Worm (Caenorhabditis elegans) whole organism, L4 larva: ENCODE measurements around the gene ZK892.6.

Source experiments
- R02D3.7 ChIP-seq: fragments of 150-350 bp; sonication (generic microtip); optimal IDR thresholded peaks from 3 replicates; lab custom pipeline; 2014; ENCODE audit warnings: missing biosample characterization, missing genetic modification characterization
- Y105C5A.15 ChIP-seq: fragments of 200-800 bp; sonication (Bioruptor generic); IDR thresholded peaks from 2 replicates; pipeline ENCODE4 v1.3.6; 2022; ENCODE audit warnings: missing genetic modification characterization, missing compliant biosample characterization
- arid-1 ChIP-seq: fragments of 200-800 bp; sonication (Bioruptor generic); conservative IDR thresholded peaks from 2 replicates; pipeline ENCODE4 v1.3.6; 2022; ENCODE audit warnings: missing genetic modification reagents, missing genetic modification characterization, missing compliant biosample characterization
- ceh-20 ChIP-seq: fragments of 200-800 bp; sonication (Bioruptor generic); IDR thresholded peaks from 2 replicates; pipeline ENCODE4 v1.3.6; 2022; ENCODE audit warnings: missing genetic modification reagents, missing genetic modification characterization, missing compliant biosample characterization
- ceh-32 ChIP-seq: sonication (generic microtip); optimal IDR thresholded peaks from 2 replicates; lab custom pipeline; 2016; ENCODE audit warnings: mild to moderate bottlenecking, missing genetic modification characterization, missing compliant biosample characterization; ENCODE audit not compliant: poor library complexity
- ceh-44 ChIP-seq: fragments of 200-800 bp; sonication (Bioruptor generic); IDR thresholded peaks from 2 replicates; pipeline ENCODE4 v1.3.6; 2022; ENCODE audit warnings: missing genetic modification reagents, missing genetic modification characterization, missing compliant biosample characterization
- cey-2 ChIP-seq: sonication (generic microtip); optimal IDR thresholded peaks from 3 replicates; lab custom pipeline; 2017; ENCODE audit warnings: missing genetic modification characterization, mild to moderate bottlenecking, missing compliant biosample characterization, antibody characterized with exemption, borderline replicate concordance; ENCODE audit not compliant: insufficient read depth
- ctbp-1 ChIP-seq: fragments of 200-800 bp; sonication (Bioruptor generic); IDR thresholded peaks from 2 replicates; pipeline ENCODE4 v1.3.6; 2022; ENCODE audit warnings: missing genetic modification reagents, missing genetic modification characterization, missing compliant biosample characterization
- daf-16 ChIP-seq, 3 experiments: sonication (generic microtip); optimal IDR thresholded peaks; 2 replicates each; lab custom pipeline; 2016 to 2017; ENCODE audit warnings: missing genetic modification characterization in 3 of 3, missing genetic modification reagents in 3 of 3, mild to moderate bottlenecking in 2 of 3, missing compliant biosample characterization in 2 of 3, missing biosample characterization in 1 of 3, moderate library complexity in 1 of 3
- dve-1 ChIP-seq: sonication (generic microtip); optimal IDR thresholded peaks from 2 replicates; lab custom pipeline; 2017; ENCODE audit warnings: antibody characterized with exemption, mild to moderate bottlenecking, missing genetic modification characterization, missing compliant biosample characterization; ENCODE audit not compliant: insufficient read depth
- egl-43 ChIP-seq: fragments of 200-800 bp; sonication (Bioruptor generic); IDR thresholded peaks from 2 replicates; pipeline ENCODE4 v1.3.6; 2022; ENCODE audit warnings: missing genetic modification reagents, missing genetic modification characterization, missing compliant biosample characterization
- fkh-10 ChIP-seq: fragments of 150-350 bp; optimal IDR thresholded peaks from 2 replicates; lab custom pipeline; 2014; ENCODE audit warnings: missing biosample characterization, missing genetic modification reagents, missing genetic modification characterization
- fos-1 ChIP-seq: fragments of 150-350 bp; optimal IDR thresholded peaks from 2 replicates; lab custom pipeline; 2014; ENCODE audit warnings: missing biosample characterization, missing genetic modification characterization
- hlh-30 ChIP-seq: sonication (generic microtip); optimal IDR thresholded peaks from 2 replicates; lab custom pipeline; 2017; ENCODE audit warnings: antibody characterized with exemption, mild to moderate bottlenecking, missing genetic modification characterization, missing compliant biosample characterization; ENCODE audit not compliant: insufficient read depth
- hmg-1.1 ChIP-seq: fragments of 200-800 bp; sonication (Bioruptor generic); IDR thresholded peaks from 2 replicates; pipeline ENCODE4 v1.3.6; 2022; ENCODE audit warnings: missing genetic modification reagents, missing genetic modification characterization, missing compliant biosample characterization
- jun-1 ChIP-seq: fragments of 150-350 bp; optimal IDR thresholded peaks from 2 replicates; lab custom pipeline; 2014; ENCODE audit warnings: missing biosample characterization, missing genetic modification reagents, missing genetic modification characterization
- lin-1 ChIP-seq: fragments of 200-800 bp; sonication (Bioruptor generic); IDR thresholded peaks from 2 replicates; pipeline ENCODE4 v1.3.6; 2022; ENCODE audit warnings: missing genetic modification reagents, missing genetic modification characterization, missing compliant biosample characterization
- lin-29 ChIP-seq: fragments of 200-800 bp; sonication (Bioruptor generic); IDR thresholded peaks from 2 replicates; pipeline ENCODE4 v1.3.6; 2022; ENCODE audit warnings: missing genetic modification reagents, missing genetic modification characterization, missing compliant biosample characterization
- nhr-102 ChIP-seq: sonication (generic microtip); optimal IDR thresholded peaks from 2 replicates; lab custom pipeline; 2016; ENCODE audit warnings: mild to moderate bottlenecking, missing genetic modification characterization, moderate library complexity, missing compliant biosample characterization
- nhr-11 ChIP-seq: fragments of 150-350 bp; optimal IDR thresholded peaks from 2 replicates; lab custom pipeline; 2014; ENCODE audit warnings: missing biosample characterization, missing genetic modification characterization
- nhr-25 ChIP-seq: sonication (generic microtip); optimal IDR thresholded peaks from 2 replicates; lab custom pipeline; 2017; ENCODE audit warnings: missing genetic modification characterization, mild to moderate bottlenecking, missing compliant biosample characterization, antibody characterized with exemption, moderate library complexity, borderline replicate concordance; ENCODE audit not compliant: insufficient read depth
- nhr-28 ChIP-seq: fragments of 150-350 bp; optimal IDR thresholded peaks from 2 replicates; lab custom pipeline; 2014; ENCODE audit warnings: missing biosample characterization, missing genetic modification characterization
- nhr-41 ChIP-seq: fragments of 200-800 bp; sonication (Bioruptor generic); IDR thresholded peaks from 2 replicates; pipeline ENCODE4 v1.3.6; 2022; ENCODE audit warnings: missing genetic modification reagents, missing genetic modification characterization, missing compliant biosample characterization
- nhr-42 ChIP-seq: fragments of 200-800 bp; sonication (Bioruptor generic); IDR thresholded peaks from 2 replicates; pipeline ENCODE4 v1.3.6; 2022; ENCODE audit warnings: missing genetic modification characterization, missing compliant biosample characterization
- nhr-6 ChIP-seq: fragments of 150-350 bp; optimal IDR thresholded peaks from 2 replicates; lab custom pipeline; 2014; ENCODE audit warnings: missing biosample characterization, missing genetic modification characterization
- nhr-76 ChIP-seq: fragments of 150-350 bp; optimal IDR thresholded peaks from 2 replicates; lab custom pipeline; 2014; ENCODE audit warnings: missing biosample characterization, missing genetic modification characterization
- php-3 ChIP-seq: fragments of 200-800 bp; sonication (Bioruptor generic); IDR thresholded peaks from 2 replicates; pipeline ENCODE4 v1.3.6; 2022; ENCODE audit warnings: missing genetic modification reagents, missing genetic modification characterization, missing compliant biosample characterization
- rbr-2 ChIP-seq: sonication (generic microtip); optimal IDR thresholded peaks from 2 replicates; lab custom pipeline; 2016; ENCODE audit warnings: missing genotype, missing genetic modification characterization, missing compliant biosample characterization
- saeg-2 ChIP-seq: fragments of 200-800 bp; sonication (Bioruptor generic); IDR thresholded peaks from 2 replicates; pipeline ENCODE4 v1.3.6; 2022; ENCODE audit warnings: missing genetic modification reagents, missing genetic modification characterization, missing compliant biosample characterization
- sdz-12 ChIP-seq: fragments of 200-800 bp; sonication (Bioruptor generic); optimal IDR thresholded peaks from 2 replicates; lab custom pipeline; 2018; ENCODE audit warnings: mild to moderate bottlenecking, missing genetic modification characterization, missing compliant biosample characterization
- skn-1 ChIP-seq: fragments of 150-350 bp; optimal IDR thresholded peaks from 2 replicates; lab custom pipeline; 2014; ENCODE audit warnings: missing biosample characterization, missing genetic modification characterization
- tag-97 ChIP-seq: fragments of 200-800 bp; sonication (Bioruptor generic); IDR thresholded peaks from 2 replicates; pipeline ENCODE4 v1.3.6; 2022; ENCODE audit warnings: missing genetic modification characterization, missing compliant biosample characterization
- unc-62 ChIP-seq, 3 experiments: fragments of 150-350 bp in 1 of 3; sonication (generic microtip); optimal IDR thresholded peaks in 2 of 3; peaks in 1 of 3; 1 replicate in 1 of 3; 2 replicates in 2 of 3; lab custom pipeline; 2014 to 2017; ENCODE audit warnings: missing biosample characterization in 3 of 3, missing genetic modification characterization in 3 of 3, missing genetic modification reagents in 3 of 3, missing genotype in 1 of 3
- zfp-2 ChIP-seq: sonication (generic microtip); optimal IDR thresholded peaks from 2 replicates; lab custom pipeline; 2016; ENCODE audit warnings: mild to moderate bottlenecking, missing genetic modification characterization, missing compliant biosample characterization
- zfp-3 ChIP-seq: fragments of 200-800 bp; sonication (Bioruptor generic); conservative IDR thresholded peaks from 2 replicates; pipeline ENCODE4 v1.3.6; 2022; ENCODE audit warnings: missing genetic modification reagents, missing genetic modification characterization, missing compliant biosample characterization
- zip-11 ChIP-seq: fragments of 200-800 bp; sonication (Bioruptor generic); IDR thresholded peaks from 2 replicates; pipeline ENCODE4 v1.3.6; 2022; ENCODE audit warnings: missing genetic modification characterization, missing compliant biosample characterization
- ztf-11 ChIP-seq: fragments of 150-350 bp; optimal IDR thresholded peaks from 2 replicates; lab custom pipeline; 2014; ENCODE audit warnings: missing biosample characterization, missing genetic modification characterization

Gene ZK892.6

DNA sequence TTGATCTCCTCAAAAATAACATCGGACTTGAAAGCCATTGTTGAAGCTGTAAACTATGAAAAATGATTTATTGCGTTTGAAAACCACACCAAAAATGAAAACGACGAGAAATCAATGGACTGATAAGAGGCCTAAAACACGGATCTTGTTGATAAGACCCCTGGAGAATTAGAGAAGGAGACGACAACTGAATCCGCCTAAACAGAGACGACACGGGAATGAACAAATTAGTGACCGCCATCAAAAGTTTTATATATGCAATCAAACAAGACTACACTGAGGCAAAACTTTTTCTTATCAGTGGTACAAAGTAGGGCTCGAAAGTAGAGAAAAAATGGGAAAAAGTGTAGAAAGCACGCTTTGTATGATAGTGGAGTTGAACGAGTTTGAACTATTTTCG, 21.1 kb upstream of the ZK892.6 start, which contains the start of gene nlt-1 (continued):
- TF ChIP-seq lin-29 (GFP tag; lab: Robert Waterston, UW) (no peak), ceh-32 (tag; lab: Kevin White, UChicago) (no peak), nhr-28 (tag; lab: Kevin White, UChicago) (peak; percentile 96), unc-62 (GFP tag; optimal IDR thresholded peaks at IDR 0.05 in 1 of 2; lab: Kevin White, UChicago) (peak in 1 of 2 experiments; percentile 20), unc-62 (tag; optimal IDR thresholded peaks at IDR 0.05; lab: Kevin White, UChicago) (no peak), ctbp-1 (no peak), hlh-30 (tag; lab: Kevin White, UChicago) (peak; percentile 39), tag-97 (GFP tag; lab: Robert Waterston, UW) (no peak), dve-1 (peak; percentile 81), php-3 (peak; percentile 98), jun-1 (no peak), nhr-25 (tag; lab: Kevin White, UChicago) (no peak), nhr-42 (GFP tag; lab: Robert Waterston, UW) (no peak), daf-16 (GFP tag; optimal IDR thresholded peaks at IDR 0.05; lab: Kevin White, UChicago) (no peak), daf-16 (tag; optimal IDR thresholded peaks at IDR 0.05; lab: Kevin White, UChicago) (peak; percentile 89), ceh-44 (GFP tag; lab: Robert Waterston, UW) (no peak), ceh-20 (GFP tag; lab: Robert Waterston, UW) (peak; percentile 92), hmg-1.1 (GFP tag; lab: Robert Waterston, UW) (no peak), ztf-11 (tag; lab: Kevin White, UChicago) (no peak), R02D3.7 (no peak)

DNA sequence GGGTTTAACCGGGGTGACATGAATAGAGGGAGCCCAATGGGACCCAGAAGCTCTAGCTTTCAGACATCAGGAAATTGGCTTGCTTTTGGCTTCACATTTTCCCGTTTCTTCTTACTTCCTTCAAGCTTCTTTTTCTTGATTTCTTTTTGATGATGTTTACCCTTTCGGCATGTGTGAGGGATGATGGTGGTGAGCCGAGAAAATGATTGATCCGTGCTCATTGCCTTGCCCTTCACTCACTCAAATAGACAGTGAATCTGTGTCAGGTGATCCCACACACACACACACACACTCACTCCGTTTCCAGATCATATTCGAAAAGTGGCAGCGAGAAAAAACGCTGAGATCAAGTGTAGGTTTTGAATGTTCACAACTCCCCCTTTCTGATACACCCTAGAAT, 14.8 kb upstream of the ZK892.6 start:
- TF ChIP-seq unc-62 (GFP tag; optimal IDR thresholded peaks at IDR 0.05 in 1 of 2; lab: Kevin White, UChicago) (peak in 1 of 2 experiments; percentile 91), unc-62 (tag; optimal IDR thresholded peaks at IDR 0.05; lab: Kevin White, UChicago) (no peak), lin-1 (no peak), php-3 (no peak), skn-1 (tag; lab: Kevin White, UChicago) (no peak), nhr-102 (tag; lab: Kevin White, UChicago) (no peak), ceh-20 (GFP tag; lab: Robert Waterston, UW) (peak; percentile 14; the same call in 1 of the 2 replicates), nhr-11 (tag; lab: Kevin White, UChicago) (peak; percentile 39), tag-97 (GFP tag; lab: Robert Waterston, UW) (no peak), sdz-12 (GFP tag; lab: Kevin White, UChicago) (no peak), egl-43 (no peak), arid-1 (GFP tag; lab: Robert Waterston, UW) (no peak), zfp-3 (GFP tag; lab: Robert Waterston, UW) (no peak), dve-1 (no peak), nhr-6 (tag; lab: Kevin White, UChicago) (no peak), nhr-76 (tag; lab: Kevin White, UChicago) (no peak), ceh-44 (GFP tag; lab: Robert Waterston, UW) (no peak), nhr-42 (GFP tag; lab: Robert Waterston, UW) (no peak), fos-1 (tag; lab: Kevin White, UChicago) (no peak), zfp-2 (tag; lab: Kevin White, UChicago) (no peak), hmg-1.1 (GFP tag; lab: Robert Waterston, UW) (no peak), rbr-2 (tag; lab: Kevin White, UChicago) (no peak), ctbp-1 (no peak), saeg-2 (no peak), Y105C5A.15 (GFP tag; lab: Robert Waterston, UW) (no peak), fkh-10 (GFP tag; lab: Kevin White, UChicago) (no peak), cey-2 (no peak), nhr-41 (no peak)

DNA sequence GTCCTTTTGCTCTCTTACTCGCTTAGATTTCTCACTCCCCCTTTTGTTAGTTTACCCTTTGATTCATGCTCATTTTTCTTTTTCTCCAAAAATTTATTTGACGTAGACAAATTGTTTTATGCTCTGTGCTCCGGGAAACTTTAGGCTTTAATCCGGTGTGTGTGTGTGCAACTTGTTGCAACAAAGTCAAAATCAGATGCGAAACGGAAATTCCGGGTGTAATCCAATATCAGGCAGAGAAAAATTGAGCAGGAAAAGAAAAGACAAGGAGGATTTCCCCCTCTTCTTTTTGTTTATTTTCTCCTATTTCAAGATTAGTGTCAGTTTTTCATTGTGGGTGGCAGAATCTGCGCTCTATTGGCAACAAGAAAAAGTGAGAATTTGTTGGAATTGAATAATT, 12.5 kb upstream of the ZK892.6 start:
- TF ChIP-seq fkh-10 (GFP tag; lab: Kevin White, UChicago) (peak; percentile 7), zip-11 (no peak)
